Worm (Caenorhabditis elegans) whole organism, young adult: ENCODE measurements around the gene ctns-1.

Source experiments
- F10E7.11 ChIP-seq: sonication (generic microtip); optimal IDR thresholded peaks from 2 replicates; lab custom pipeline; 2017; ENCODE audit warnings: mild to moderate bottlenecking, missing genetic modification characterization, moderate library complexity, missing compliant biosample characterization
- F23B12.7 ChIP-seq: sonication (generic microtip); optimal IDR thresholded peaks from 2 replicates; lab custom pipeline; 2017; ENCODE audit warnings: missing genetic modification characterization, mild to moderate bottlenecking, missing compliant biosample characterization, antibody characterized with exemption, moderate library complexity; ENCODE audit not compliant: insufficient read depth
- F33H1.4 ChIP-seq: fragments of 200-800 bp; sonication (Bioruptor generic); IDR thresholded peaks from 2 replicates; pipeline ENCODE4 v1.3.6; 2022; ENCODE audit warnings: missing genetic modification reagents, missing genetic modification characterization, missing compliant biosample characterization
- F49E8.2 ChIP-seq: sonication (generic microtip); optimal IDR thresholded peaks from 3 replicates; lab custom pipeline; 2017; ENCODE audit warnings: missing genetic modification characterization, mild to moderate bottlenecking, missing compliant biosample characterization, antibody characterized with exemption, moderate library complexity; ENCODE audit not compliant: insufficient read depth
- F52B5.7 ChIP-seq: sonication (generic microtip); optimal IDR thresholded peaks from 2 replicates; lab custom pipeline; 2016; ENCODE audit warnings: mild to moderate bottlenecking, missing genetic modification characterization, missing compliant biosample characterization
- F57A8.1 ChIP-seq: fragments of 200-800 bp; sonication (Bioruptor generic); optimal IDR thresholded peaks from 2 replicates; lab custom pipeline; 2018; ENCODE audit warnings: mild to moderate bottlenecking, missing genetic modification characterization, moderate library complexity, missing compliant biosample characterization
- F57C9.4 ChIP-seq: sonication (generic microtip); optimal IDR thresholded peaks from 2 replicates; lab custom pipeline; 2017; ENCODE audit warnings: mild to moderate bottlenecking, missing genetic modification characterization, missing compliant biosample characterization
- K11D2.4 ChIP-seq: fragments of 200-800 bp; sonication (Bioruptor generic); IDR thresholded peaks from 2 replicates; pipeline ENCODE4 v1.3.6; 2022; ENCODE audit warnings: missing genetic modification reagents, missing genetic modification characterization, missing compliant biosample characterization
- T07F8.4 ChIP-seq: sonication (generic microtip); optimal IDR thresholded peaks from 2 replicates; lab custom pipeline; 2016; ENCODE audit warnings: mild to moderate bottlenecking, missing genetic modification characterization, moderate library complexity, missing compliant biosample characterization
- attf-6 ChIP-seq: fragments of 200-800 bp; sonication (Bioruptor generic); IDR thresholded peaks from 2 replicates; pipeline ENCODE4 v1.3.6; 2022; ENCODE audit warnings: missing genetic modification reagents, missing genetic modification characterization, missing compliant biosample characterization
- ceh-27 ChIP-seq: fragments of 200-800 bp; sonication (Bioruptor generic); optimal IDR thresholded peaks from 2 replicates; lab custom pipeline; 2018; ENCODE audit warnings: mild to moderate bottlenecking, missing genetic modification characterization, moderate library complexity, missing compliant biosample characterization
- ceh-40 ChIP-seq: fragments of 200-800 bp; sonication (Bioruptor generic); IDR thresholded peaks from 2 replicates; pipeline ENCODE4 v1.3.6; 2022; ENCODE audit warnings: missing genetic modification characterization, missing compliant biosample characterization
- ceh-79 ChIP-seq: sonication (generic microtip); optimal IDR thresholded peaks from 2 replicates; lab custom pipeline; 2017; ENCODE audit warnings: mild to moderate bottlenecking, missing genetic modification characterization, missing compliant biosample characterization
- dox-1 ChIP-seq: fragments of 200-800 bp; sonication (Bioruptor generic); IDR thresholded peaks from 2 replicates; pipeline ENCODE4 v1.3.6; 2022; ENCODE audit warnings: missing genetic modification reagents, missing genetic modification characterization, missing compliant biosample characterization
- efl-1 ChIP-seq: fragments of 150-350 bp; optimal IDR thresholded peaks from 2 replicates; lab custom pipeline; 2014; ENCODE audit warnings: missing biosample characterization, missing genetic modification reagents, missing genetic modification characterization
- egl-44 ChIP-seq: fragments of 200-800 bp; sonication (Bioruptor generic); IDR thresholded peaks from 2 replicates; pipeline ENCODE4 v1.3.6; 2022; ENCODE audit warnings: missing genetic modification reagents, missing genetic modification characterization, missing compliant biosample characterization
- ets-4 ChIP-seq: fragments of 200-800 bp; sonication (Bioruptor generic); optimal IDR thresholded peaks from 2 replicates; lab custom pipeline; 2018; ENCODE audit warnings: mild to moderate bottlenecking, missing genetic modification characterization, missing compliant biosample characterization
- hmg-1.2 ChIP-seq: fragments of 200-800 bp; sonication (Bioruptor generic); IDR thresholded peaks from 2 replicates; pipeline ENCODE4 v1.3.6; 2022; ENCODE audit warnings: missing genetic modification reagents, missing genetic modification characterization, missing compliant biosample characterization
- lag-1 ChIP-seq: fragments of 200-800 bp; sonication (Bioruptor generic); IDR thresholded peaks from 2 replicates; pipeline ENCODE4 v1.3.6; 2022; ENCODE audit warnings: missing genetic modification reagents, missing genetic modification characterization, missing compliant biosample characterization
- let-607 ChIP-seq, 2 experiments: fragments of 200-800 bp in 1 of 2; sonication (Bioruptor generic) in 1 of 2; sonication (generic microtip) in 1 of 2; optimal IDR thresholded peaks; 2 replicates each; lab custom pipeline; 2016 to 2018; ENCODE audit warnings: mild to moderate bottlenecking in 2 of 2, missing compliant biosample characterization in 2 of 2, missing genetic modification characterization in 2 of 2, moderate library complexity in 2 of 2, missing genotype in 1 of 2
- lin-26 ChIP-seq: fragments of 200-800 bp; sonication (Bioruptor generic); IDR thresholded peaks from 2 replicates; pipeline ENCODE4 v1.3.6; 2022; ENCODE audit warnings: missing genetic modification reagents, missing genetic modification characterization, missing compliant biosample characterization
- lin-40 ChIP-seq: sonication (generic microtip); optimal IDR thresholded peaks from 2 replicates; lab custom pipeline; 2016; ENCODE audit warnings: missing genetic modification characterization, mild to moderate bottlenecking, missing compliant biosample characterization, missing genotype, missing genetic modification reagents
- lsl-1 ChIP-seq: fragments of 200-800 bp; sonication (Bioruptor generic); optimal IDR thresholded peaks from 2 replicates; lab custom pipeline; 2018; ENCODE audit warnings: mild to moderate bottlenecking, missing genetic modification characterization, moderate library complexity, missing compliant biosample characterization
- mcd-1 ChIP-seq: fragments of 200-800 bp; sonication (Bioruptor generic); IDR thresholded peaks from 2 replicates; pipeline ENCODE4 v1.3.6; 2022; ENCODE audit warnings: missing genetic modification reagents, missing genetic modification characterization, missing compliant biosample characterization
- mes-4 ChIP-seq: sonication (generic microtip); optimal IDR thresholded peaks from 2 replicates; lab custom pipeline; 2016; ENCODE audit warnings: missing genotype, missing genetic modification characterization, missing compliant biosample characterization
- nfyb-1 ChIP-seq: fragments of 200-800 bp; sonication (Bioruptor generic); IDR thresholded peaks from 2 replicates; pipeline ENCODE4 v1.3.6; 2022; ENCODE audit warnings: missing genetic modification reagents, missing genetic modification characterization, missing compliant biosample characterization
- nhr-80 ChIP-seq: sonication (generic microtip); optimal IDR thresholded peaks from 2 replicates; lab custom pipeline; 2016; ENCODE audit warnings: missing genetic modification characterization, missing compliant biosample characterization
- nhr-90 ChIP-seq: sonication (generic microtip); optimal IDR thresholded peaks from 2 replicates; lab custom pipeline; 2016; ENCODE audit warnings: missing genotype, mild to moderate bottlenecking, missing genetic modification characterization, missing compliant biosample characterization
- rpc-1 ChIP-seq, 2 experiments: fragments of 150-350 bp in 1 of 2; sonication (generic microtip) in 1 of 2; optimal IDR thresholded peaks; 2 replicates each; lab custom pipeline; 2014 to 2018; ENCODE audit warnings: missing biosample characterization in 1 of 2, missing genetic modification characterization in 1 of 2, missing genetic modification reagents in 1 of 2, missing genotype in 1 of 2
- somi-1 ChIP-seq: fragments of 200-800 bp; sonication (Bioruptor generic); optimal IDR thresholded peaks from 2 replicates; lab custom pipeline; 2018; ENCODE audit warnings: mild to moderate bottlenecking, missing genetic modification characterization, missing compliant biosample characterization
- tbp1 ChIP-seq: fragments of 200-800 bp; sonication (Bioruptor generic); optimal IDR thresholded peaks from 2 replicates; lab custom pipeline; 2018; ENCODE audit warnings: mild to moderate bottlenecking, missing genetic modification characterization, missing compliant biosample characterization
- xnd-1 ChIP-seq: sonication (generic microtip); optimal IDR thresholded peaks from 2 replicates; lab custom pipeline; 2016; ENCODE audit warnings: missing genotype, missing genetic modification reagents, missing genetic modification characterization, missing compliant biosample characterization
- zfh-2 ChIP-seq: fragments of 200-800 bp; sonication (Bioruptor generic); conservative IDR thresholded peaks from 2 replicates; pipeline ENCODE4 v1.3.6; 2022; ENCODE audit warnings: missing genetic modification reagents, missing genetic modification characterization, missing compliant biosample characterization
- zim-3 ChIP-seq: sonication (generic microtip); optimal IDR thresholded peaks from 2 replicates; lab custom pipeline; 2017; ENCODE audit warnings: mild to moderate bottlenecking, missing genetic modification characterization, moderate library complexity, missing compliant biosample characterization
- ztf-22 ChIP-seq: fragments of 200-800 bp; sonication (Bioruptor generic); optimal IDR thresholded peaks from 2 replicates; lab custom pipeline; 2018; ENCODE audit warnings: mild to moderate bottlenecking, missing genetic modification characterization, moderate library complexity, missing compliant biosample characterization
- ztf-25 ChIP-seq: fragments of 200-800 bp; sonication (Bioruptor generic); IDR thresholded peaks from 2 replicates; pipeline ENCODE4 v1.3.6; 2022; ENCODE audit warnings: missing genetic modification reagents, missing genetic modification characterization, missing compliant biosample characterization
- ztf-26 ChIP-seq: sonication (generic microtip); optimal IDR thresholded peaks from 2 replicates; lab custom pipeline; 2017; ENCODE audit warnings: missing genetic modification characterization, missing compliant biosample characterization

Gene ctns-1

DNA sequence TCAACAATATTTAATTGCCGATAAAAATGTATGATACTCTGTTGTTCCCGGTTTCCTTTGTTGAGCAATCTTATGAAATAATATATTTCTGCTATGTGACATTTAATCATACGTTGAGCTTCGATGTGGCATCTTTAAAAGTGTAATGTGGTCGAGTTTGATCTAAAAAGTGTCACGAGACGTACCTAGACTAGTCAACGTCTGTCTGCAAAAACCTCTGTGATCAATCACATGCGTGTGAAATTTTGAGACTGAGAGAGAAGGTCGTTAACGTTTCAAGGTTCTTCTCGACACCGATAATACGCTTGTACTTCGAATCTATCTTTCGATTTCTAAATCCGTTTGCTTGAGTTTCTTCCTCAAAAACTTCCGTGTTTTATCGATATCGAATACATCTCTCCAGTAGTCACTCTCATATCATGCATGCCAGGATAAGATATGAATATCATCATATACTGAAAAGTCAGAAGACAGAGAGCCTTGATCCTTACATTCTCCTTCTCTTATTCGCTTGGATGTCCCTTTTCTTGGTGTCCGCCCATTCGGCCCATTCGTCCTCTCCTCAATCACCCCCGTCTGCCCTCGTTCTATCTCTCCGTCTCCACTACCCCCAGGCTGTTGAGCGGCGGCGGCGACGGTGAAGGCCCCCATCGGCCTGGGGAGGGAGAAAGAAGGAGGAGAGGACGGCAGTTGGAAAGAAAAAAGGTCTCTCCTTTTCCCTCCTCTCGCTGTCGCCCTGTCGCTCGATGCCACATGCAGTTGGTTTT is 8.3 kb downstream of the ctns-1 start (continued):
- TF ChIP-seq egl-44 (GFP tag; lab: Robert Waterston, UW) (0 out of 2 replicates have a peak, but pooled peaks have one; percentile 10), mcd-1 (peak; percentile 38; the same call in 1 of the 2 replicates), ceh-27 (peak; percentile 25), tbp1 (GFP tag; lab: Kevin White, UChicago) (peak; percentile 11), ztf-26 (no peak), T07F8.4 (tag; lab: Kevin White, UChicago) (no peak), hmg-1.2 (GFP tag; lab: Robert Waterston, UW) (0 out of 2 replicates have a peak, but pooled peaks have one; percentile 10), ets-4 (no peak), rpc-1 (optimal IDR thresholded peaks at IDR 0.05; lab: Kevin White, UChicago) (no peak), rpc-1 (tag; optimal IDR thresholded peaks at IDR 0.05; lab: Kevin White, UChicago) (no peak), mes-4 (tag; lab: Kevin White, UChicago) (no peak), F57C9.4 (tag; lab: Kevin White, UChicago) (no peak), F23B12.7 (tag; lab: Kevin White, UChicago) (no peak), F49E8.2 (tag; lab: Kevin White, UChicago) (no peak), ceh-40 (peak; percentile 55; the same call in 1 of the 2 replicates), zfh-2 (GFP tag; lab: Robert Waterston, UW) (peak; percentile 99), zim-3 (no peak)

DNA sequence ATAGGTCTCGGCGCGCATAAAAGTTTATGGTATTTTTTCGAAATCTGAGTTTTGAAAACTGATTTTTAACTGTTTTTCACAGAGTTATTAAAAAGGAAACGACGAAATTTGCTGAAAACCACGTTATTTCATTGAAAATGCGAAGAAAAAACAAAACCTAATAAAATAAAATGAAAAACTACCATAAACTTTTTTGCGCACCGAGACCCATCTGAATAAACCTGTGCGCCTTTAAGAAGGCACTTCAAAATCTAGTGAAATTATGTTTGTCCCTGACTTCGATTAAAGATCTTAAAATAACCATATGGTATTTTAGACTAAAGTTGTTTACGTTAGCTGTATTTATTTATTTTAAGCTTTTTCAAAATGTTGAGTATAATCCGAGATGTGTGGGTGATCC is 8.9 kb downstream of the ctns-1 start:
- TF ChIP-seq lsl-1 (GFP tag; lab: Kevin White, UChicago) (peak; percentile 70), ztf-25 (GFP tag; lab: Robert Waterston, UW) (no peak), F33H1.4 (peak; percentile 63), xnd-1 (tag; lab: Kevin White, UChicago) (peak; percentile 55), F57A8.1 (no peak), F57C9.4 (tag; lab: Kevin White, UChicago) (no peak)

DNA sequence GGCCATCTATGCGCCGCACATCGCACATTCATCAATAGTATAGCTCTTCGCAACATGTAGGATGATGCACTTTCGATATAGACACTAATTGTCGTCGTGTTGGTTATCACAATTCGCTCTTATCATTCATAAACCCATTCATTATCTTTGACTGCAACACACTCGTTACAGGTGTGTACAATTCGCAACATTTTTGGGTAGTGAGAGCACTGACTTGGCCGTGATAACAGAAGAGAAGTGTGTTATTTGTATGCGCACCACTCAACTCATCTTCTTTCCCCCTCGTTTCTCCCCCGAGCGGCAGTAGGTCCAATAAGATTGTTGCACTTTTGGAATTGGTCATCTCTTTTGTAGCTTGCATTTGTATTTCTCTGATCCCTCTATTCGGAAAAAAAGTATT is 9.4 kb downstream of the ctns-1 start:
- TF ChIP-seq rpc-1 (optimal IDR thresholded peaks at IDR 0.05; lab: Kevin White, UChicago) (no peak), rpc-1 (tag; optimal IDR thresholded peaks at IDR 0.05; lab: Kevin White, UChicago) (no peak), F10E7.11 (tag; lab: Kevin White, UChicago) (no peak), lin-26 (GFP tag; lab: Robert Waterston, UW) (no peak), lin-40 (tag; lab: Kevin White, UChicago) (no peak), attf-6 (GFP tag; lab: Robert Waterston, UW) (no peak), let-607 (tag; optimal IDR thresholded peaks at IDR 0.05; lab: Kevin White, UChicago) (no peak), ets-4 (peak; percentile 73), nfyb-1 (GFP tag; lab: Robert Waterston, UW) (0 out of 2 replicates have a peak, but pooled peaks have one; percentile 14), dox-1 (no peak; the same call in 1 of the 2 replicates), somi-1 (GFP tag; lab: Kevin White, UChicago) (no peak), nhr-80 (tag; lab: Kevin White, UChicago) (peak; percentile 95), F52B5.7 (tag; lab: Kevin White, UChicago) (no peak), efl-1 (no peak), ceh-79 (no peak), K11D2.4 (GFP tag; lab: Robert Waterston, UW) (no peak), lag-1 (GFP tag; lab: Robert Waterston, UW) (no peak), ztf-22 (GFP tag; lab: Kevin White, UChicago) (no peak), nhr-90 (tag; lab: Kevin White, UChicago) (no peak), zim-3 (no peak)
